Worm (Caenorhabditis elegans): ENCODE data around the gene T07G12.3.

DNA sequence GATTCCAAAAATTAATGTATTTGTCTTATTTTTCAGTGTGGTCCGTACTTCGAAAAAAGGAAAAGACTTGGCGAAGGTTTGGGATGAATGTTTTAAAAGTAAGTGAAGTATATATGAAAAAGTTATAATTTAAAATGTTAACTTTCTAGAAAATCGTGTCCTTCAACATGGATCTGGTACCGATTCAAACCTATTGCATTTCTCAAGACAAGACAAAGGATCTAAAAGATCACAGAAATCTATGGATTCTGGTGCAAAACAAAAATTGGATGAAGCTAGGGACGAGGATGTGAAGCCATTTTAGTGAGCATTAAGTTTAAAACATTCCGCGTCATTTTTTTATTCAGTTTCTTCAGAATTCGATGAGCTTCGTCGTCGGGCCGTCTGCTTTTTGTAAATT is 21.2 kb downstream of the T07G12.3 start, which contains the start of gene zim-2:
- TF ChIP-seq lin-39 (tag; optimal IDR thresholded peaks at IDR 0.05): no peak
- TF ChIP-seq Y55F3AM.14 (GFP tag; optimal IDR thresholded peaks at IDR 0.05): no peak
- no peak for TF ChIP-seq nhr-237 (tag; optimal IDR thresholded peaks at IDR 0.05)
- no peak for TF ChIP-seq elt-3 (tag; optimal IDR thresholded peaks at IDR 0.05)
- no peak for TF ChIP-seq unc-39 (tag; optimal IDR thresholded peaks at IDR 0.05)
- no peak for TF ChIP-seq ama-1 (optimal IDR thresholded peaks at IDR 0.05)
- TF ChIP-seq nhr-25 (tag; optimal IDR thresholded peaks at IDR 0.05): no peak
- no peak for TF ChIP-seq lin-11 (tag; optimal IDR thresholded peaks at IDR 0.05)
